Fruit fly (Drosophila melanogaster): ENCODE results near the gene ND-49L.

dm6 chr3R:25322657-25323056 is 35.4 kb upstream of the ND-49L start, which contains the start of gene CG10562:
- TF ChIP-seq Hr78 (GFP tag; optimal IDR thresholded peaks at IDR 0.05) = no peak
- TF ChIP-seq psq (GFP tag; optimal IDR thresholded peaks at IDR 0.05) = no peak
- no peak for TF ChIP-seq pan (optimal IDR thresholded peaks at IDR 0.05)
- no peak for TF ChIP-seq br (GFP tag; optimal IDR thresholded peaks at IDR 0.05)
- TF ChIP-seq Sp1 (GFP tag; optimal IDR thresholded peaks at IDR 0.05) = no peak
- TF ChIP-seq Myc (optimal IDR thresholded peaks at IDR 0.05) = no peak
- TF ChIP-seq fru (GFP tag; optimal IDR thresholded peaks at IDR 0.05) = no peak
- no peak for TF ChIP-seq h (GFP tag; optimal IDR thresholded peaks at IDR 0.05)
- no peak for TF ChIP-seq usp (GFP tag; optimal IDR thresholded peaks at IDR 0.05)
- TF ChIP-seq sv (GFP tag; optimal IDR thresholded peaks at IDR 0.05) = no peak
- TF ChIP-seq dsf (GFP tag; optimal IDR thresholded peaks at IDR 0.05; ENCODE audit: borderline replicate concordance) = no peak
- no peak for TF ChIP-seq lola (GFP tag; optimal IDR thresholded peaks at IDR 0.05)
- no peak for TF ChIP-seq dmrt93B (GFP tag; optimal IDR thresholded peaks at IDR 0.05)
- no peak for TF ChIP-seq GATAd (GFP tag; optimal IDR thresholded peaks at IDR 0.05)
